Worm (Caenorhabditis elegans): ENCODE results near the gene C45H4.14.

DNA sequence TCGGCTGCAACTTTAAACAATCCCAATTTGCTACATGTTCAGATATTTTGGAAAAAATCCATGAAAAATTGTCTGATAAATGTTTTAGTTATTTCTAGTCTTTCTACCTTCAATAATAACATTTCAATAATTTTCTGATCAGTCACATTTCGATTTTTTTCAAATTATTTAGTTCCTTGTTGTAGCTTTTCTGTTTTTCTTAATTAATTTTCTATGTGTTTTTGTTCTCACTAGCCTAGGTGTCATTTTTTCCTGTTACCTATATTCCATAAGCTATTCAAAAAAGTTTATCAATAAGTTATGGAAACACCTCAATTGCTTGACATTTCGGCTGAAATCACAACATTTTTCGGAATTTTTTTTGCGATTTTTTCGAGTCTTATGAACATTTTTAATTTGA is 6.0 kb downstream of the C45H4.14 start, which contains the start of gene srbc-23:
- no peak for TF ChIP-seq tbx-2 (tag; optimal IDR thresholded peaks at IDR 0.05)
- no peak for TF ChIP-seq ces-1 (GFP tag; optimal IDR thresholded peaks at IDR 0.05)
- no peak for TF ChIP-seq lsy-2 (tag; optimal IDR thresholded peaks at IDR 0.05)
- TF ChIP-seq ama-1 (optimal IDR thresholded peaks at IDR 0.05): no peak
- TF ChIP-seq fkh-10 (GFP tag; optimal IDR thresholded peaks at IDR 0.05): no peak
- TF ChIP-seq snpc-4 (tag; optimal IDR thresholded peaks at IDR 0.05): no peak
- TF ChIP-seq snu-23 (GFP tag; optimal IDR thresholded peaks at IDR 0.05): no peak
- no peak for TF ChIP-seq efl-3 (GFP tag; optimal IDR thresholded peaks at IDR 0.05)
- TF ChIP-seq tlp-1 (tag; optimal IDR thresholded peaks at IDR 0.05): no peak
- no peak for TF ChIP-seq fkh-8 (tag; optimal IDR thresholded peaks at IDR 0.05)
- no peak for TF ChIP-seq nhr-237 (tag; optimal IDR thresholded peaks at IDR 0.05)
- TF ChIP-seq vab-15 (tag; optimal IDR thresholded peaks at IDR 0.05): no peak
- TF ChIP-seq lir-3 (tag; optimal IDR thresholded peaks at IDR 0.05; ENCODE audit: poor library complexity): no peak
- no peak for TF ChIP-seq elt-2 (tag; optimal IDR thresholded peaks at IDR 0.05)
